Fruit fly (Drosophila melanogaster) whole organism, prepupa: ENCODE measurements around the gene Eig71Ec.

Experiments used
- Blimp-1 ChIP-seq: fragments of 200-800 bp; sonication (Bioruptor generic); optimal IDR thresholded peaks from 3 replicates; lab custom pipeline; 2017; ENCODE audit warnings: missing biosample characterization, missing genetic modification characterization, mild to moderate bottlenecking, moderate library complexity, missing genetic modification reagents
- CG10631 ChIP-seq: fragments of 200-800 bp; sonication (Bioruptor generic); optimal IDR thresholded peaks from 2 replicates; lab custom pipeline; 2016; ENCODE audit warnings: missing biosample characterization, missing genetic modification characterization
- CG10669 ChIP-seq: fragments of 200-800 bp; sonication (Bioruptor generic); optimal IDR thresholded peaks from 3 replicates; lab custom pipeline; 2018; ENCODE audit warnings: missing biosample characterization, mild to moderate bottlenecking, missing genetic modification characterization, moderate library complexity
- CG11294 ChIP-seq: fragments of 200-800 bp; sonication (Bioruptor generic); IDR thresholded peaks from 2 replicates; pipeline ENCODE4 v1.3.6; 2022; ENCODE audit warnings: missing biosample characterization, missing genetic modification characterization
- CG1621 ChIP-seq: fragments of 200-800 bp; sonication (Bioruptor generic); optimal IDR thresholded peaks from 3 replicates; lab custom pipeline; 2018; ENCODE audit warnings: missing biosample characterization, mild to moderate bottlenecking, missing genetic modification characterization
- CG16779 ChIP-seq: fragments of 200-800 bp; sonication (Bioruptor generic); optimal IDR thresholded peaks from 3 replicates; lab custom pipeline; 2017; ENCODE audit warnings: missing biosample characterization, mild to moderate bottlenecking, missing genetic modification characterization
- CG32006 ChIP-seq: fragments of 200-800 bp; sonication (Bioruptor generic); optimal IDR thresholded peaks from 3 replicates; lab custom pipeline; 2017; ENCODE audit warnings: missing biosample characterization, mild to moderate bottlenecking, missing genetic modification characterization
- CG34406 ChIP-seq: fragments of 200-800 bp; sonication (Bioruptor generic); optimal IDR thresholded peaks from 3 replicates; lab custom pipeline; 2016; ENCODE audit warnings: missing biosample characterization, missing genetic modification characterization
- CG3919 ChIP-seq: fragments of 200-800 bp; sonication (Bioruptor generic); optimal IDR thresholded peaks from 3 replicates; lab custom pipeline; 2016; ENCODE audit warnings: missing biosample characterization, missing genetic modification characterization
- CG6163 ChIP-seq: fragments of 200-800 bp; sonication (Bioruptor generic); IDR thresholded peaks from 3 replicates; pipeline ENCODE4 v1.3.6; 2022; ENCODE audit warnings: missing biosample characterization, missing genetic modification characterization
- CG6276 ChIP-seq: fragments of 200-800 bp; sonication (Bioruptor generic); optimal IDR thresholded peaks from 2 replicates; lab custom pipeline; 2017; ENCODE audit warnings: missing biosample characterization, mild to moderate bottlenecking, missing genetic modification characterization
- CG7368 ChIP-seq: fragments of 200-800 bp; sonication (Bioruptor generic); optimal IDR thresholded peaks from 3 replicates; lab custom pipeline; 2016; ENCODE audit warnings: missing biosample characterization, missing genetic modification characterization
- CG8119 ChIP-seq: fragments of 200-800 bp; sonication (Bioruptor generic); IDR thresholded peaks from 3 replicates; pipeline ENCODE4 v1.3.6; 2022; ENCODE audit warnings: missing biosample characterization, missing genetic modification characterization
- CG9139 ChIP-seq: fragments of 200-800 bp; sonication (Bioruptor generic); optimal IDR thresholded peaks from 3 replicates; lab custom pipeline; 2017; ENCODE audit warnings: missing biosample characterization, mild to moderate bottlenecking, missing genetic modification characterization
- Eip78C ChIP-seq: fragments of 200-800 bp; sonication (Bioruptor generic); peaks from one replicate; lab custom pipeline; 2016; ENCODE audit warnings: missing biosample characterization, missing genetic modification characterization
- Ets21C ChIP-seq: fragments of 200-800 bp; sonication (Bioruptor generic); optimal IDR thresholded peaks from 3 replicates; lab custom pipeline; 2016; ENCODE audit warnings: missing biosample characterization, missing genetic modification characterization
- Ets96B ChIP-seq: fragments of 200-800 bp; optimal IDR thresholded peaks from 2 replicates; lab custom pipeline; 2019; ENCODE audit warnings: missing biosample characterization, mild to moderate bottlenecking, missing genetic modification characterization, moderate library complexity
- Gug ChIP-seq: fragments of 200-800 bp; sonication (Bioruptor generic); IDR thresholded peaks from 2 replicates; pipeline ENCODE4 v1.3.6; 2022; ENCODE audit warnings: missing biosample characterization, missing genetic modification characterization
- Hr38 ChIP-seq: sonication (Bioruptor generic); optimal IDR thresholded peaks from 2 replicates; lab custom pipeline; 2016; ENCODE audit warnings: missing biosample characterization, missing genetic modification characterization
- Hr39 ChIP-seq: fragments of 200-800 bp; sonication (Bioruptor generic); optimal IDR thresholded peaks from 2 replicates; lab custom pipeline; 2016; ENCODE audit warnings: missing biosample characterization, missing genetic modification characterization
- Hr4 ChIP-seq: fragments of 200-800 bp; sonication (Bioruptor generic); optimal IDR thresholded peaks from 3 replicates; lab custom pipeline; 2016; ENCODE audit warnings: missing biosample characterization, missing genetic modification characterization
- Met ChIP-seq: fragments of 200-800 bp; sonication (Bioruptor generic); optimal IDR thresholded peaks from 3 replicates; lab custom pipeline; 2016; ENCODE audit warnings: missing biosample characterization, missing genetic modification characterization
- OdsH ChIP-seq: fragments of 200-800 bp; sonication (Bioruptor generic); optimal IDR thresholded peaks from 3 replicates; lab custom pipeline; 2016; ENCODE audit warnings: missing biosample characterization, missing genetic modification characterization
- Smox ChIP-seq: fragments of 200-800 bp; sonication (Bioruptor generic); optimal IDR thresholded peaks from 3 replicates; lab custom pipeline; 2016; ENCODE audit warnings: missing biosample characterization, missing genetic modification characterization
- achi ChIP-seq: fragments of 200-800 bp; sonication (Bioruptor generic); optimal IDR thresholded peaks from 3 replicates; lab custom pipeline; 2016; ENCODE audit warnings: missing biosample characterization, missing genetic modification characterization
- acj6 ChIP-seq: fragments of 200-800 bp; sonication (Bioruptor generic); optimal IDR thresholded peaks from 3 replicates; lab custom pipeline; 2016; ENCODE audit warnings: missing biosample characterization, missing genetic modification characterization
- cyc ChIP-seq: fragments of 200-800 bp; sonication (Bioruptor generic); optimal IDR thresholded peaks from 3 replicates; lab custom pipeline; 2016; ENCODE audit warnings: missing biosample characterization, missing genetic modification characterization
- dac ChIP-seq: fragments of 200-800 bp; sonication (Bioruptor generic); optimal IDR thresholded peaks from 2 replicates; lab custom pipeline; 2017; ENCODE audit warnings: missing biosample characterization, mild to moderate bottlenecking, missing genetic modification characterization
- dsx ChIP-seq: fragments of 200-800 bp; optimal IDR thresholded peaks from 3 replicates; lab custom pipeline; 2019; ENCODE audit warnings: missing biosample characterization, mild to moderate bottlenecking, missing genetic modification characterization, moderate library complexity; ENCODE audit not compliant: poor library complexity, severe bottlenecking
- eg ChIP-seq: fragments of 200-800 bp; sonication (Bioruptor generic); IDR thresholded peaks from 3 replicates; pipeline ENCODE4 v1.3.6; 2022; ENCODE audit warnings: missing biosample characterization, missing genetic modification characterization
- esn ChIP-seq: fragments of 200-800 bp; sonication (Bioruptor generic); optimal IDR thresholded peaks from 2 replicates; lab custom pipeline; 2016; ENCODE audit warnings: missing biosample characterization, mild to moderate bottlenecking, missing genetic modification characterization, moderate library complexity
- lz ChIP-seq: fragments of 200-800 bp; sonication (Bioruptor generic); optimal IDR thresholded peaks from 3 replicates; lab custom pipeline; 2016; ENCODE audit warnings: missing biosample characterization, missing genetic modification characterization
- net ChIP-seq: fragments of 200-800 bp; sonication (Bioruptor generic); optimal IDR thresholded peaks from 3 replicates; lab custom pipeline; 2016; ENCODE audit warnings: missing biosample characterization, missing genetic modification characterization
- ss ChIP-seq, 2 experiments: fragments of 200-800 bp; sonication (Bioruptor generic); optimal IDR thresholded peaks; 2 replicates in 1 of 2; 3 replicates in 1 of 2; lab custom pipeline; 2017 to 2018; ENCODE audit warnings: mild to moderate bottlenecking in 2 of 2, missing biosample characterization in 2 of 2, missing genetic modification characterization in 2 of 2, moderate library complexity in 1 of 2
- vri ChIP-seq: fragments of 200-800 bp; sonication (Bioruptor generic); optimal IDR thresholded peaks from 3 replicates; lab custom pipeline; 2016; ENCODE audit warnings: missing biosample characterization, mild to moderate bottlenecking, missing genetic modification characterization

The Eig71Ec gene

DNA sequence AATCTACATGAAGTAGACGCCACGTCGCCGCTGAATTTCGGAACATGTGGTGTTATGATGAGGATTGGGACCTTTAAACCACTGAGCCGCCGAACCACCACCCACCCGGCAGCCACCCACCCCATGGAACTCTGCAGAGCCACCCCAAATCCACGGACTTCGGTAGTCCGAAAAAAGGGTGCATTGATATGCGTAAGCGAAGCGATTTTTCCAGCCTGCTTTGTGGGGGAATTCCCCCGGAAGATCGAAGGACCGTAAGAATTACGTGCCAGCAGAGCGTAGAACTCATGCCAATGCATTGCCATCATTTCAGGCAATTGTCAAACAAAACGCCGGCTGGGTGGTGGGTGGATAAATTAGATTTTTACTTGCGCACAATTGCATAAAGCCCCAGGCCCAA is 26.2 kb upstream of the Eig71Ec start:
- TF ChIP-seq dsx (GFP tag; lab: Kevin White, UChicago): no peak
- TF ChIP-seq Ets96B (tag; lab: Kevin White, UChicago): no peak
- no peak for TF ChIP-seq CG7368
- no peak for TF ChIP-seq CG34406 (GFP tag; lab: Kevin White, UChicago)
- no peak for TF ChIP-seq lz (GFP tag; lab: Kevin White, UChicago)
- no peak for TF ChIP-seq CG6163 (GFP tag; lab: Robert Waterston, UW)
- TF ChIP-seq Smox (GFP tag; lab: Kevin White, UChicago): no peak
- no peak for TF ChIP-seq Ets21C (GFP tag; lab: Kevin White, UChicago)
- no peak for TF ChIP-seq CG10631
- no peak for TF ChIP-seq CG1621 (tag; lab: Kevin White, UChicago)
- no peak for TF ChIP-seq OdsH (GFP tag; lab: Kevin White, UChicago)
- TF ChIP-seq Blimp-1 (GFP tag; lab: Kevin White, UChicago): no peak
- no peak for TF ChIP-seq eg
- no peak for TF ChIP-seq CG32006 (GFP tag; lab: Kevin White, UChicago)
- no peak for TF ChIP-seq dac (GFP tag; lab: Kevin White, UChicago)
- TF ChIP-seq Gug (GFP tag; lab: Robert Waterston, UW): no peak
- no peak for TF ChIP-seq CG16779
- TF ChIP-seq vri: no peak

DNA sequence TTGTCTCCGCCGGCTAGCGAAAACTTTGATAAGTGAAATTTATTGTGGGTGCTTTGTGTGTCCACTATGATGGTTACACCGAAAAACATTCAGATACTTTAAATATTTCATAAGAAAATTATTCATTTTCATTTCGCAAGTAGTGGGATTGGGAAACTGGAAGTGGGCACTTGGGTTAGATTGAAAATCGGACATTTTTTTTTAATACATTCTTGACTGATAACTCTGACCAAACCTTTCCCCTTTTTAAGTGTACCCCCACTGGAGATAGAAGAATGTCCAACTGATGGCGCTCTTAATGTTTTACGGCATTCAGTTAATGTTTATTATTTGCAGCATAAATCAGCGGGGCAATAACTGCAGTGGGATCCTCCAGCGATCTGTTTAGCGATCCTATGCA is 25.6 kb upstream of the Eig71Ec start:
- TF ChIP-seq Eip78C (GFP tag; lab: Kevin White, UChicago) (peak; percentile 49), CG1621 (tag; lab: Kevin White, UChicago) (no peak), Hr39 (GFP tag; lab: Kevin White, UChicago) (no peak), Ets96B (tag; lab: Kevin White, UChicago) (peak; percentile 15), CG10631 (peak; percentile 9), vri (no peak)

DNA sequence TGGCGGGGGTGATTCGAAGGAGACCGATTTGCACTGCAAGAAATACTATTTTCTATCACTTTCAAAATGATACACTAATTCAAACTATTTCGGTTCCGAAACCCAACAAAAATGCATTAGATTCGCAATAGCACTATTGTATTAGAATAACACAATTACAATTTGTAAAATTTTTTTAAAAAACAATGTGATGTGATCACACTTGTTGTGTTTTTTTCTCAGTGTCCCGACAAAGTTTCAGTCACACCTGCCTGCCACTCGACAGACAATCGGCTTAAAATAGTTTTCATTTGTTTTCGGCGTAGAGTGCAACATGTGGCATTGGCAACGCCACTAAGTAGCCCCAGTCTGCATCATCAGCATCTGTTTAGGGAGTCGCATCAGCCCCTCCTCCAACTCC is 23.1 kb upstream of the Eig71Ec start:
- peak; percentile 49 for TF ChIP-seq CG32006 (GFP tag; lab: Kevin White, UChicago)
- no peak for TF ChIP-seq ss (GFP tag; optimal IDR thresholded peaks at IDR 0.05; lab: Kevin White, UChicago)
- 0 out of 3 replicates have a peak, but pooled peaks have one; percentile 30 for TF ChIP-seq CG8119 (GFP tag; lab: Robert Waterston, UW)
- peak; percentile 35 for TF ChIP-seq Hr4 (GFP tag; lab: Kevin White, UChicago)
- 0 out of 3 replicates have a peak, but pooled peaks have one; percentile 44 for TF ChIP-seq CG6163 (GFP tag; lab: Robert Waterston, UW)
- no peak for TF ChIP-seq Met (GFP tag; lab: Kevin White, UChicago)
- TF ChIP-seq net (GFP tag; lab: Kevin White, UChicago): peak; percentile 16
- peak; percentile 62 for TF ChIP-seq dsx (GFP tag; lab: Kevin White, UChicago)
- peak; percentile 21 for TF ChIP-seq CG10631
- TF ChIP-seq achi (GFP tag; lab: Kevin White, UChicago): peak; percentile 11
- TF ChIP-seq CG10669 (GFP tag; lab: Kevin White, UChicago): peak; percentile 4
- TF ChIP-seq CG6276 (GFP tag; lab: Kevin White, UChicago): no peak
- peak; percentile 20 for TF ChIP-seq CG3919 (GFP tag; lab: Kevin White, UChicago)
- peak; percentile 62 for TF ChIP-seq Eip78C (GFP tag; lab: Kevin White, UChicago)

DNA sequence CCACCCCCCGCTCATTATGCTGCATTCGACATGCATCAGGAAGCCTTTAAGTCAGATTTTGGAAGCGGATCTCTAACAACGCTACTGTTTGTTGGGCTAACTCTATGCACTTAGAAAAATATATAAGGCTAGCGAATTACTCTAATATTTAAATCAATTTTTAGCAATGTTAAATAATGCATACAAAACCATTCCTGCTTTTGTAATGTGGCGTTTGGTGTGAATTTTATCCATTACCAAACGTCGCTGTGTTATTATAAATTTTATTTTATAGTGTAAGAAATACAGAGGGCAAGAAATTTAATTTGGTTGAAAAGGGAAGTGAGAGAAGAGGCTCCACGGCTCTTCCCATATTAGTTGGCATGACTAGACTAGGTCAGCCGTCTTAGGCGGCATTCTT is 20.7 kb upstream of the Eig71Ec start:
- TF ChIP-seq Hr38 (GFP tag; lab: Kevin White, UChicago) (no peak), CG9139 (GFP tag; lab: Kevin White, UChicago) (no peak), acj6 (GFP tag; lab: Kevin White, UChicago) (peak; percentile 6), CG10631 (no peak), CG11294 (GFP tag; lab: Robert Waterston, UW) (no peak), Eip78C (GFP tag; lab: Kevin White, UChicago) (peak; percentile 43), Blimp-1 (GFP tag; lab: Kevin White, UChicago) (no peak), cyc (no peak), esn (GFP tag; lab: Kevin White, UChicago) (peak; percentile 4)
